Worm (Caenorhabditis elegans) whole organism, L2 larva: Measurements from ENCODE around the gene memi-3.
"Not testable (repeated sequence)": the region's sequence is repeated elsewhere in the genome, so short reads cannot be mapped to it uniquely, and the experiment has no call there.

Experiments used
- F13H6.1 ChIP-seq: sonication (generic microtip); optimal IDR thresholded peaks from 2 replicates; lab custom pipeline; 2016; ENCODE audit warnings: missing genetic modification characterization, missing compliant biosample characterization
- lsy-2 ChIP-seq, 2 experiments: fragments of 150-350 bp in 1 of 2; sonication (generic microtip) in 1 of 2; optimal IDR thresholded peaks; 2 replicates each; lab custom pipeline; 2014 to 2017; ENCODE audit warnings: missing biosample characterization in 2 of 2, missing genetic modification characterization in 2 of 2
- nhr-11 ChIP-seq: fragments of 150-350 bp; optimal IDR thresholded peaks from 2 replicates; lab custom pipeline; 2014; ENCODE audit warnings: missing biosample characterization, missing genetic modification characterization
- skn-1 ChIP-seq: sonication (generic microtip); optimal IDR thresholded peaks from 2 replicates; lab custom pipeline; 2017; ENCODE audit warnings: missing biosample characterization, missing genetic modification characterization
- zag-1 ChIP-seq: fragments of 150-350 bp; optimal IDR thresholded peaks from 2 replicates; lab custom pipeline; 2014; ENCODE audit warnings: missing biosample characterization, missing genetic modification characterization

DNA sequence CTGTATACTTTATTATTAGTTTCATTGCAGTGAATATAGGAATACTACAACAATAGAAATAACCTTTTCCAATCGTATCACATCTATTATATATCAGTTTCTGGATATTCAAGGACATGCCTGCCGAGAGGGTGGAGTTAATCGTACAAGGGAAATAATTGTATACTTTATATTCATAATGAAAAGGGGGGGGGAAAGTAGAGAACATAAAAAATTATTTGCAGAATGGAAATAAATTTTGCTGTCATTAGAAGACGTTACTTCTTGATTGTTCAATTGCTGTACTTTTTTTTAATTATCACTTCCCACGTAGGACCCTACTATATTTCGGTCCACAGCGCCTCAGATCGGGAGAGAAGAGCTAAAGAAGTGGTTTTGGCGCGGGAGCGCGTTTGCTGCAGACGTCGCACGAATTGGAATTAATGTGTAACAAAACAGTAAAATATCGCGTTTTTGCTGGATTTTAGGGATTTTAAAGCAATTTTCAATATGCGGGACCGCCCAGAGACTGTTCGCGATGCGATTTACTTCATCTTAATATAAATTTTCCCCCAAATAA, 4.8 kb downstream of the memi-3 start, which contains the start of gene dsl-6:
- TF ChIP-seq F13H6.1; nhr-11 (tag; lab: Kevin White, UChicago); skn-1 (tag; lab: Kevin White, UChicago); zag-1; lsy-2 (tag; optimal IDR thresholded peaks at IDR 0.05; lab: Kevin White, UChicago): not testable (repeated sequence)
